Worm (Caenorhabditis elegans): ENCODE data around the gene F14D7.3.
A peak's percentile ranks its signal among the peaks of the same experiment; 100 is the strongest.
"Not testable (repeated sequence)": the region's sequence is repeated elsewhere in the genome, so short reads cannot be mapped to it uniquely, and the experiment has no call there.

Gene F14D7.3

ce11 chrV:14301076-14301475 is 4.5 kb downstream of the F14D7.3 start, which contains the start of gene F14D7.6:
Gene F14D7.6 (plus strand): TSS chrV:14301413.
- peak; percentile 4 for TF ChIP-seq elt-2 (tag; optimal IDR thresholded peaks at IDR 0.05)
- no peak for TF ChIP-seq F16B12.6 (tag; optimal IDR thresholded peaks at IDR 0.05)

- not testable (repeated sequence) for TF ChIP-seq fkh-4 (tag; optimal IDR thresholded peaks at IDR 0.05; ENCODE audit: borderline replicate concordance); dsc-1 (tag; optimal IDR thresholded peaks at IDR 0.05); ceh-88 (GFP tag; IDR thresholded peaks at IDR 0.05)
Measured at ce11 chrV:14306771-14307170, 10.2 kb downstream of the F14D7.3 start, which contains the start of gene spig-4. Gene spig-4 (minus strand): TSS chrV:14306871.

ce11 chrV:14308164-14308563 is 11.6 kb downstream of the F14D7.3 start, which contains the start of gene spig-5:
Gene spig-5 (plus strand): TSS chrV:14308464.
- not testable (repeated sequence) for TF ChIP-seq rnt-1, ztf-11, nhr-47 (tag; optimal IDR thresholded peaks at IDR 0.05)

ce11 chrV:14309632-14310031 is 13.0 kb downstream of the F14D7.3 start, which contains the start of gene F14D7.14:
Gene F14D7.14 (plus strand): TSS chrV:14309932.
- not testable (repeated sequence) for TF ChIP-seq ceh-8 (GFP tag; optimal IDR thresholded peaks at IDR 0.05); ceh-63 (GFP tag; optimal IDR thresholded peaks at IDR 0.05); ztf-11 (tag; optimal IDR thresholded peaks at IDR 0.05)

- TF ChIP-seq lin-15B (tag; optimal IDR thresholded peaks at IDR 0.05) (no peak), ceh-90 (tag; optimal IDR thresholded peaks at IDR 0.05) (no peak), fkh-10 (GFP tag; optimal IDR thresholded peaks at IDR 0.05) (no peak), nhr-11 (tag; optimal IDR thresholded peaks at IDR 0.05) (no peak), nhr-47 (tag; optimal IDR thresholded peaks at IDR 0.05) (no peak)
Measured at ce11 chrV:14311115-14311514, 14.5 kb downstream of the F14D7.3 start, which contains the start of gene ddn-3. Gene ddn-3 (minus strand): TSS chrV:14311215.

- TF ChIP-seq dpl-1 (GFP tag; optimal IDR thresholded peaks at IDR 0.05): no peak
- no peak for TF ChIP-seq F16B12.6 (tag; optimal IDR thresholded peaks at IDR 0.05)
- no peak for TF ChIP-seq sptf-1 (tag; optimal IDR thresholded peaks at IDR 0.05)
- TF ChIP-seq tlp-1 (tag; optimal IDR thresholded peaks at IDR 0.05): no peak
- TF ChIP-seq zag-1 (tag; optimal IDR thresholded peaks at IDR 0.05): no peak
- no peak for TF ChIP-seq elt-3 (tag; optimal IDR thresholded peaks at IDR 0.05)
- no peak for TF ChIP-seq ceh-88 (GFP tag; IDR thresholded peaks at IDR 0.05)
- no peak for TF ChIP-seq lin-35 (GFP tag; optimal IDR thresholded peaks at IDR 0.05)
- TF ChIP-seq swsn-7 (tag; optimal IDR thresholded peaks at IDR 0.05): no peak
- TF ChIP-seq grh-1 (GFP tag; IDR thresholded peaks at IDR 0.05): no peak
- no peak for TF ChIP-seq irx-1 (tag; optimal IDR thresholded peaks at IDR 0.05)
- TF ChIP-seq hlh-4 (tag; optimal IDR thresholded peaks at IDR 0.05): no peak
- no peak for TF ChIP-seq xbp-1 (tag; optimal IDR thresholded peaks at IDR 0.05)
- TF ChIP-seq tbx-2 (tag; optimal IDR thresholded peaks at IDR 0.05): no peak
- TF ChIP-seq Y116A8C.19 (tag; optimal IDR thresholded peaks at IDR 0.05; ENCODE audit: borderline replicate concordance): no peak
- TF ChIP-seq nhr-28 (tag; optimal IDR thresholded peaks at IDR 0.05): no peak
Measured at ce11 chrV:14312695-14313094, 16.1 kb downstream of the F14D7.3 start, which contains the start of gene F14D7.8. Gene F14D7.8 (minus strand): TSS chrV:14312795.

- TF ChIP-seq nhr-85 (tag) (peak; percentile 16), elt-2 (tag; optimal IDR thresholded peaks at IDR 0.05) (no peak)
Measured at ce11 chrV:14314236-14314635, 17.6 kb downstream of the F14D7.3 start, which contains the start of gene F47B8.1. Gene F47B8.1 (minus strand): TSS chrV:14314336.

Data from whole organism, L1 larva.